Fruit fly (Drosophila melanogaster): ENCODE measurements around the gene CG11722.

dm6 chr3R:10090906-10091305 lies 45.6 kb upstream of the CG11722 start:
- TF ChIP-seq br (GFP tag; optimal IDR thresholded peaks at IDR 0.05) (no peak), Myc (optimal IDR thresholded peaks at IDR 0.05) (no peak), ey (GFP tag; optimal IDR thresholded peaks at IDR 0.05) (no peak), HLH106 (tag; optimal IDR thresholded peaks at IDR 0.05) (no peak)
